Worm (Caenorhabditis elegans): ENCODE results near the gene hlh-12.
A peak's percentile ranks its signal among the peaks of the same experiment; 100 is the strongest.

Gene hlh-12

ce11 chrIV:8431567-8432458 is 47.4 kb downstream of the hlh-12 start:
- peak; percentile 43 for TF ChIP-seq ceh-16 (tag; optimal IDR thresholded peaks at IDR 0.05)
- no peak for TF ChIP-seq alr-1 (tag; optimal IDR thresholded peaks at IDR 0.05)
- TF ChIP-seq fos-1 (tag; optimal IDR thresholded peaks at IDR 0.05) = peak; percentile 74
- peak; percentile 38 for TF ChIP-seq zag-1 (tag; optimal IDR thresholded peaks at IDR 0.05)
- no peak for TF ChIP-seq elt-1 (tag; optimal IDR thresholded peaks at IDR 0.05)
- TF ChIP-seq lin-39 (tag; optimal IDR thresholded peaks at IDR 0.05) = no peak
- TF ChIP-seq nhr-25 (tag; optimal IDR thresholded peaks at IDR 0.05) = peak; percentile 64
- peak; percentile 44 for TF ChIP-seq blmp-1 (tag; optimal IDR thresholded peaks at IDR 0.05; ENCODE audit: insufficient read depth)
- no peak for TF ChIP-seq ztf-1 (GFP tag; conservative IDR thresholded peaks at IDR 0.05)
- TF ChIP-seq crh-2 (tag; optimal IDR thresholded peaks at IDR 0.05) = peak; percentile 83
- TF ChIP-seq nhr-237 (tag; optimal IDR thresholded peaks at IDR 0.05) = no peak
- peak; percentile 33 for TF ChIP-seq mbf-1 (tag; optimal IDR thresholded peaks at IDR 0.05)
- TF ChIP-seq snpc-4 (tag; optimal IDR thresholded peaks at IDR 0.05) = peak; percentile 87
- peak; percentile 68 for TF ChIP-seq nhr-21 (tag; optimal IDR thresholded peaks at IDR 0.05)
- TF ChIP-seq skn-1 (tag; optimal IDR thresholded peaks at IDR 0.05) = no peak
- no peak for TF ChIP-seq elt-3 (tag; optimal IDR thresholded peaks at IDR 0.05)
- no peak for TF ChIP-seq peb-1 (tag; optimal IDR thresholded peaks at IDR 0.05)
- TF ChIP-seq nhr-129 (tag; optimal IDR thresholded peaks at IDR 0.05) = peak; percentile 93
- TF ChIP-seq nhr-10 (tag; optimal IDR thresholded peaks at IDR 0.05) = no peak
- TF ChIP-seq gmeb-1 (tag; optimal IDR thresholded peaks at IDR 0.05) = peak; percentile 44
- peak; percentile 42 for TF ChIP-seq sem-4 (tag; optimal IDR thresholded peaks at IDR 0.05)
- no peak for TF ChIP-seq ztf-11 (tag; optimal IDR thresholded peaks at IDR 0.05)
- TF ChIP-seq ztf-4 (tag; optimal IDR thresholded peaks at IDR 0.05) = peak; percentile 82
- TF ChIP-seq ceh-82 (tag; optimal IDR thresholded peaks at IDR 0.05) = peak; percentile 39
- TF ChIP-seq dmd-4 (tag; optimal IDR thresholded peaks at IDR 0.05) = no peak
- no peak for TF ChIP-seq unc-62 (GFP tag; optimal IDR thresholded peaks at IDR 0.05)
- TF ChIP-seq nhr-23 (tag; optimal IDR thresholded peaks at IDR 0.05) = no peak
- TF ChIP-seq lsy-2 (tag; optimal IDR thresholded peaks at IDR 0.05) = peak; percentile 60 to 91
- TF ChIP-seq nhr-77 (tag; optimal IDR thresholded peaks at IDR 0.05) = no peak
- no peak for TF ChIP-seq ZK546.5 (tag; optimal IDR thresholded peaks at IDR 0.05)
- no peak for TF ChIP-seq unc-39 (tag; optimal IDR thresholded peaks at IDR 0.05)
- TF ChIP-seq F13H6.1 (tag; optimal IDR thresholded peaks at IDR 0.05) = peak; percentile 63
- peak; percentile 56 for TF ChIP-seq lin-13 (GFP tag; optimal IDR thresholded peaks at IDR 0.05)
- peak; percentile 48 for TF ChIP-seq sma-3 (GFP tag; optimal IDR thresholded peaks at IDR 0.05)
- peak; percentile 33 for TF ChIP-seq R02D3.7 (tag; optimal IDR thresholded peaks at IDR 0.05)
- peak; percentile 15 for TF ChIP-seq nhr-11 (tag; optimal IDR thresholded peaks at IDR 0.05)
- no peak for TF ChIP-seq nhr-12 (tag; optimal IDR thresholded peaks at IDR 0.05)
- no peak for TF ChIP-seq aly-2 (tag; optimal IDR thresholded peaks at IDR 0.05)
- TF ChIP-seq egl-27 (tag; optimal IDR thresholded peaks at IDR 0.05) = peak; percentile 84
- TF ChIP-seq C34F6.9 (tag; optimal IDR thresholded peaks at IDR 0.05) = peak; percentile 47
- peak; percentile 44 for TF ChIP-seq nhr-6 (tag; optimal IDR thresholded peaks at IDR 0.05)
- TF ChIP-seq sma-9 (GFP tag; optimal IDR thresholded peaks at IDR 0.05) = peak; percentile 83
- no peak for TF ChIP-seq sma-9 (tag; optimal IDR thresholded peaks at IDR 0.05)
- TF ChIP-seq Y55F3AM.14 (GFP tag; optimal IDR thresholded peaks at IDR 0.05) = peak; percentile 51
- peak; percentile 94 for TF ChIP-seq ama-1 (optimal IDR thresholded peaks at IDR 0.05)
- TF ChIP-seq mdl-1 (tag; optimal IDR thresholded peaks at IDR 0.05) = peak; percentile 61 to 76
- TF ChIP-seq lin-11 (tag; optimal IDR thresholded peaks at IDR 0.05) = peak; percentile 19
- peak; percentile 64 for TF ChIP-seq unc-55 (GFP tag; optimal IDR thresholded peaks at IDR 0.05)
- TF ChIP-seq mab-5 (tag; optimal IDR thresholded peaks at IDR 0.05) = peak; percentile 50

Data from whole organism, L2 larva.